Fruit fly (Drosophila melanogaster): ENCODE results near the gene CG7246.

CG7246 gene

dm6 chrX:9080962-9081361 is at the start of gene CG7246, which contains the start of gene HP1b (continued):
- TF ChIP-seq CG30020 (tag; optimal IDR thresholded peaks at IDR 0.05) (peak; percentile 67), CG11398 (GFP tag; optimal IDR thresholded peaks at IDR 0.05) (peak; percentile 2), cas (GFP tag; IDR thresholded peaks at IDR 0.05) (0 out of 2 replicates have a peak, but pooled peaks have one; percentile 28), Nf-YC (tag; optimal IDR thresholded peaks at IDR 0.05) (peak; percentile 64), CG1602 (GFP tag; optimal IDR thresholded peaks at IDR 0.05) (peak; percentile 45), emc (GFP tag; optimal IDR thresholded peaks at IDR 0.05) (no peak), dmrt99B (tag; optimal IDR thresholded peaks at IDR 0.05) (peak; percentile 48), CG7963 (GFP tag; IDR thresholded peaks at IDR 0.05; ENCODE audit: partially characterized antibody) (peak; percentile 34; the same call in 1 of the 3 replicates), dmrt11E (tag; optimal IDR thresholded peaks at IDR 0.05) (peak; percentile 54), tin (GFP tag; optimal IDR thresholded peaks at IDR 0.05) (peak; percentile 72), ems (GFP tag; optimal IDR thresholded peaks at IDR 0.05) (peak; percentile 59), CG34422 (GFP tag; IDR thresholded peaks at IDR 0.05) (peak; percentile 80), jigr1 (GFP tag; IDR thresholded peaks at IDR 0.05) (no peak), odd (GFP tag; optimal IDR thresholded peaks at IDR 0.05) (peak; percentile 16), ken (GFP tag; IDR thresholded peaks at IDR 0.05) (peak; percentile 75), az2 (GFP tag; optimal IDR thresholded peaks at IDR 0.05) (peak; percentile 68), HmgZ (tag; optimal IDR thresholded peaks at IDR 0.05) (peak; percentile 59), CG3995 (GFP tag; optimal IDR thresholded peaks at IDR 0.05) (no peak), CG4424 (GFP tag; optimal IDR thresholded peaks at IDR 0.05) (peak; percentile 62), sob (GFP tag; IDR thresholded peaks at IDR 0.05) (peak; percentile 89), Fer1 (GFP tag; optimal IDR thresholded peaks at IDR 0.05) (peak; percentile 68), Ptx1 (GFP tag; IDR thresholded peaks at IDR 0.05) (peak; percentile 84), CG4854 (GFP tag; optimal IDR thresholded peaks at IDR 0.05) (peak; percentile 38), HLH4C (GFP tag; IDR thresholded peaks at IDR 0.05; ENCODE audit: partially characterized antibody) (peak; percentile 67), nerfin-2 (GFP tag; IDR thresholded peaks at IDR 0.05; ENCODE audit: partially characterized antibody) (peak; percentile 66), run (tag; optimal IDR thresholded peaks at IDR 0.05) (no peak), CG32772 (GFP tag; IDR thresholded peaks at IDR 0.05) (peak; percentile 82), kay (GFP tag; optimal IDR thresholded peaks at IDR 0.05) (peak; percentile 27), CG17186 (GFP tag; optimal IDR thresholded peaks at IDR 0.05) (peak; percentile 47), CrebB (tag; optimal IDR thresholded peaks at IDR 0.05) (no peak), CG14860 (GFP tag; IDR thresholded peaks at IDR 0.05; ENCODE audit: partially characterized antibody) (peak; percentile 71), sens-2 (GFP tag; IDR thresholded peaks at IDR 0.05) (peak; percentile 61; the same call in 1 of the 2 replicates), Mrtf (GFP tag; IDR thresholded peaks at IDR 0.05) (peak; percentile 8; the same call in 1 of the 3 replicates), sisA (GFP tag; IDR thresholded peaks at IDR 0.05) (peak; percentile 72), CG7556 (GFP tag; optimal IDR thresholded peaks at IDR 0.05) (peak; percentile 44), CG13775 (GFP tag; optimal IDR thresholded peaks at IDR 0.05) (peak; percentile 68), Atf-2 (GFP tag; optimal IDR thresholded peaks at IDR 0.05) (no peak), Ssrp (tag; optimal IDR thresholded peaks at IDR 0.05) (peak; percentile 53), CG7357 (GFP tag; IDR thresholded peaks at IDR 0.05) (peak; percentile 11; the same call in 1 of the 3 replicates), CG17328 (GFP tag; IDR thresholded peaks at IDR 0.05) (peak; percentile 57; the same call in 1 of the 2 replicates), tio (GFP tag; optimal IDR thresholded peaks at IDR 0.05) (peak; percentile 42), hkb (optimal IDR thresholded peaks at IDR 0.05) (no peak), hkb (GFP tag; IDR thresholded peaks at IDR 0.05) (peak; percentile 70), aop (GFP tag; IDR thresholded peaks at IDR 0.05) (no peak), CG3847 (GFP tag; IDR thresholded peaks at IDR 0.05) (peak; percentile 60), Hmx (GFP tag; optimal IDR thresholded peaks at IDR 0.05) (no peak), grau (tag; optimal IDR thresholded peaks at IDR 0.05) (peak; percentile 69), tgo (GFP tag; IDR thresholded peaks at IDR 0.05) (peak; percentile 72), CG10147 (GFP tag; optimal IDR thresholded peaks at IDR 0.05) (peak; percentile 78), trem (tag; optimal IDR thresholded peaks at IDR 0.05) (peak; percentile 73), CG5953 (GFP tag; IDR thresholded peaks at IDR 0.05) (peak; percentile 24; the same call in 1 of the 2 replicates)
